Worm (Caenorhabditis elegans) whole organism, early embryonic: ENCODE data around the gene K12B6.11.

ENCODE experiments used
- ama-1 ChIP-seq: fragments of 150-350 bp; optimal IDR thresholded peaks from 2 replicates; lab custom pipeline; 2014
- ets-7 ChIP-seq: sonication (generic microtip); optimal IDR thresholded peaks from 2 replicates; lab custom pipeline; 2016; ENCODE audit warnings: missing genotype, missing genetic modification characterization, missing compliant biosample characterization
- hmg-4 ChIP-seq: fragments of 200-800 bp; sonication (Bioruptor generic); optimal IDR thresholded peaks from 2 replicates; lab custom pipeline; 2018; ENCODE audit warnings: mild to moderate bottlenecking, missing genetic modification characterization, missing compliant biosample characterization

DNA sequence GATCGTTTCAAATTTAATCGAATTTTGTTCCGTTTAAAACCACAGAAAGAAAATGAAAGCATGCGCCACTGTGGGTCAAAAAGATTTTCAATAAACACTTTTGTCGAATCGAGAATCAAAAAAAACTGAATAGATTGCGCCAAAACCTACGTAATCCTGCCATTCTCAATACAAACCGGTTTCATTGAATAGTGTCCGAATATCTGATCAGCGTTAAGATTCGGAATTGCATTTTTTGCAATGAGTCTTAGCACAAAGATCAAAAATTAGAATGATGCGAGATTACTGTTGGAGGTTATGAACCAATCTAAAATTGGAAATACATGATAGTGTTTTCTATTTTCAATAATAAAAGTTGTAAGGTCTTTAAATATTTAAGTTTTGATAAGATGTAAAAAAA, 29.2 kb downstream of the K12B6.11 start:
- TF ChIP-seq ama-1 (lab: Kevin White, UChicago), result no peak
- no peak for TF ChIP-seq hmg-4 (GFP tag; lab: Kevin White, UChicago)
- no peak for TF ChIP-seq ets-7 (tag; lab: Kevin White, UChicago)
